Worm (Caenorhabditis elegans): Measurements from ENCODE around the gene hpk-1.
A peak's percentile ranks its signal among the peaks of the same experiment; 100 is the strongest.

Gene hpk-1

DNA sequence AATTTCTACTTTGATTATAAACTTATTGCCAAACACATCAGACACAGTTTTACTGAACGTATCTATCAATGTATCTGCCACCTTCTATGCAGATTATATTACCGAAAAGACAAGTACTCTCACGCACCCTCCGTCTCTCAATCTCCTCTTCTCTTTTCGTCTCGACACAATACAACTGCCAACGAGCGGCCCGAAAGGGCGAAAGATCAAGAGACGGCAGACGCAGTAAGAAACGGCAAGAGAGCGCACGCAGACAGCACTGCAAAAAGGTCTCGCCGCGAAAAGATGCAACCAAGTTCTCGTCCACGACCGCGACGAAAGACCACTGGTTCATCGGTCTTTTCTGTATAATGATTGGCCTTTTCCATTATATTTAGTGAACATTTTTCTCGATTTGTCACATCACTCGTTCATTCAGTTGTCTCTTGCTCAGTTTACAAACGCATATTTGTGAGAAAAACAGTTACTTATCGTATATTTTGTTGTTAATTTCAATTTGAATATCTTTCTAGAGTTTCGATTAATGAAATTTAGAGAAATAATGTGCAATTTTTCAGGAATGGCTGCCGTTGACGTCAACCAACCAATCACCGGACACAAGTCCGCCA is 26.4 kb downstream of the hpk-1 start, which contains the start of gene vha-12 (continued):
- TF ChIP-seq fos-1 (tag; optimal IDR thresholded peaks at IDR 0.05) (no peak), dmd-6 (GFP tag; IDR thresholded peaks at IDR 0.05) (peak; percentile 92), ZK546.5 (tag; optimal IDR thresholded peaks at IDR 0.05) (peak in 1 of 2 experiments; percentile 8), mxl-3 (GFP tag; optimal IDR thresholded peaks at IDR 0.05) (peak; percentile 86), F49E8.2 (tag; optimal IDR thresholded peaks at IDR 0.05; ENCODE audit: borderline replicate concordance) (no peak), mdt-29 (GFP tag; IDR thresholded peaks at IDR 0.05) (no peak), ces-1 (GFP tag; optimal IDR thresholded peaks at IDR 0.05) (peak; percentile 45), mdl-1 (tag; optimal IDR thresholded peaks at IDR 0.05) (peak; percentile 58 to 89), nhr-76 (tag; optimal IDR thresholded peaks at IDR 0.05) (no peak), lin-13 (GFP tag; optimal IDR thresholded peaks at IDR 0.05) (peak; percentile 73), ceh-20 (GFP tag; IDR thresholded peaks at IDR 0.05) (peak; percentile 61), spr-3 (GFP tag; optimal IDR thresholded peaks at IDR 0.05) (no peak), nhr-10 (tag; optimal IDR thresholded peaks at IDR 0.05) (peak; percentile 73), dmd-8 (GFP tag; IDR thresholded peaks at IDR 0.05) (0 out of 2 replicates have a peak, but pooled peaks have one; percentile 43), php-3 (GFP tag; IDR thresholded peaks at IDR 0.05) (peak; percentile 73), skn-1 (tag; optimal IDR thresholded peaks at IDR 0.05) (no peak), T20F7.1 (GFP tag; optimal IDR thresholded peaks at IDR 0.05) (peak; percentile 78), lsy-2 (tag; optimal IDR thresholded peaks at IDR 0.05) (peak; percentile 65 to 89), spr-1 (tag; optimal IDR thresholded peaks at IDR 0.05) (peak; percentile 70), gei-8 (GFP tag; optimal IDR thresholded peaks at IDR 0.05) (no peak), duxl-1 (tag; optimal IDR thresholded peaks at IDR 0.05; ENCODE audit: poor library complexity) (no peak), daf-12 (tag; optimal IDR thresholded peaks at IDR 0.05) (no peak)

DNA sequence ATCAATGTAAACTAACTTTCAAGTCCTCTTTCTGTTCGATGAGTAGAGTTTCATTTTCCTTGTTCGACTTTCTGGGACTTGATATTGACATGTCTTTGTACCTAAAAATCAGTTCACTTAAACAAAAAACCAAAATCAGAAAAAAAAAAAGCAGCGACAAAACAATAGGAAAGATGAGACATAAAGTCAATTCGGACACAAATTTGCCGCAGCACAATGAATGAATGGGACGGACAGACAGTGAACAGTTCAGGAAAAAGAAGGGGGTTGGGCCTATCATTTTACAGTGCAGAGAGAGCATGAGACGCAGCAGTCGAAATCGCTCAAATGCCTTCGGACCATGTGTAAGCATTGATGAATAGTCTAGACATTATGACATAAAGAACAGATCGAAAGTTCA is 30.4 kb downstream of the hpk-1 start, which contains the start of gene mrp-6:
TSS of gene mrp-6 (minus strand) at position 101 of the 400 bp plus-strand sequence.
- TF ChIP-seq tra-1 (GFP tag; IDR thresholded peaks at IDR 0.05) (no peak), ztf-7 (tag; optimal IDR thresholded peaks at IDR 0.05) (no peak), dmd-8 (GFP tag; IDR thresholded peaks at IDR 0.05) (no peak), F26F4.8 (GFP tag; conservative IDR thresholded peaks at IDR 0.05) (no peak), lin-38 (GFP tag; IDR thresholded peaks at IDR 0.05) (no peak), ctbp-1 (GFP tag; IDR thresholded peaks at IDR 0.05) (no peak), rbr-2 (tag; optimal IDR thresholded peaks at IDR 0.05) (no peak), snpc-1.2 (GFP tag; IDR thresholded peaks at IDR 0.05) (no peak), madf-5 (GFP tag; IDR thresholded peaks at IDR 0.05) (no peak), pha-4 (GFP tag; IDR thresholded peaks at IDR 0.05) (no peak), pha-4 (tag; optimal IDR thresholded peaks at IDR 0.05) (no peak), mes-2 (tag; optimal IDR thresholded peaks at IDR 0.05; ENCODE audit: poor library complexity, severe bottlenecking) (no peak), egl-27 (tag; optimal IDR thresholded peaks at IDR 0.05) (no peak), nhr-76 (tag; optimal IDR thresholded peaks at IDR 0.05) (no peak), unc-130 (GFP tag; optimal IDR thresholded peaks at IDR 0.05) (no peak), fkh-10 (GFP tag; optimal IDR thresholded peaks at IDR 0.05) (no peak), attf-4 (tag; optimal IDR thresholded peaks at IDR 0.05) (no peak), egl-43 (GFP tag; IDR thresholded peaks at IDR 0.05) (no peak), nhr-25 (tag; optimal IDR thresholded peaks at IDR 0.05; ENCODE audit: borderline replicate concordance, insufficient read depth) (no peak), nhr-6 (tag; optimal IDR thresholded peaks at IDR 0.05) (no peak)
